Worm (Caenorhabditis elegans): ENCODE results near the gene R09D1.14.

The R09D1.14 gene

ce11 chrII:9487337-9487950 is 28.1 kb upstream of the R09D1.14 start, which contains the start of gene T19H5.4 (continued):
- peak; percentile 73 for TF ChIP-seq egl-44 (GFP tag; IDR thresholded peaks at IDR 0.05)
- no peak for TF ChIP-seq ztf-25 (GFP tag; IDR thresholded peaks at IDR 0.05)
- no peak for TF ChIP-seq madf-8 (GFP tag; conservative IDR thresholded peaks at IDR 0.05)
- TF ChIP-seq dpl-1 (GFP tag; optimal IDR thresholded peaks at IDR 0.05): no peak
- TF ChIP-seq bed-1 (GFP tag; IDR thresholded peaks at IDR 0.05): no peak
- no peak for TF ChIP-seq F10E7.11 (tag; optimal IDR thresholded peaks at IDR 0.05)
- peak; percentile 23 for TF ChIP-seq ceh-27 (GFP tag; optimal IDR thresholded peaks at IDR 0.05)
- TF ChIP-seq hrde-1 (tag; optimal IDR thresholded peaks at IDR 0.05; ENCODE audit: borderline replicate concordance): no peak
- no peak for TF ChIP-seq ceh-100 (GFP tag; IDR thresholded peaks at IDR 0.05)
- no peak for TF ChIP-seq lir-1 (GFP tag; conservative IDR thresholded peaks at IDR 0.05)
- no peak for TF ChIP-seq rec-8 (tag; optimal IDR thresholded peaks at IDR 0.05)
- TF ChIP-seq hlh-26 (GFP tag; conservative IDR thresholded peaks at IDR 0.05): no peak
- TF ChIP-seq madf-3 (GFP tag; IDR thresholded peaks at IDR 0.05): no peak
- peak; percentile 14 for TF ChIP-seq madf-10 (tag; optimal IDR thresholded peaks at IDR 0.05)
- TF ChIP-seq nhr-90 (tag; optimal IDR thresholded peaks at IDR 0.05): no peak
- no peak for TF ChIP-seq hlh-12 (tag; optimal IDR thresholded peaks at IDR 0.05)
- no peak for TF ChIP-seq snpc-1.3 (tag; optimal IDR thresholded peaks at IDR 0.05; ENCODE audit: insufficient read depth)
- no peak for TF ChIP-seq madf-6 (GFP tag; IDR thresholded peaks at IDR 0.05)
- no peak for TF ChIP-seq ekl-4 (GFP tag; IDR thresholded peaks at IDR 0.05)
- TF ChIP-seq nhr-179 (tag; optimal IDR thresholded peaks at IDR 0.05): no peak
- no peak for TF ChIP-seq ztf-3 (GFP tag; optimal IDR thresholded peaks at IDR 0.05)
- TF ChIP-seq ztf-22 (GFP tag; optimal IDR thresholded peaks at IDR 0.05): peak; percentile 59
- peak; percentile 32 for TF ChIP-seq ZK185.1 (tag; optimal IDR thresholded peaks at IDR 0.05; ENCODE audit: poor library complexity, severe bottlenecking)
- no peak for TF ChIP-seq rcor-1 (GFP tag; IDR thresholded peaks at IDR 0.05)
- TF ChIP-seq ztf-6 (GFP tag; IDR thresholded peaks at IDR 0.05): no peak
- TF ChIP-seq ets-4 (GFP tag; optimal IDR thresholded peaks at IDR 0.05): peak; percentile 91
- TF ChIP-seq F22D6.2 (tag; optimal IDR thresholded peaks at IDR 0.05): peak; percentile 20
- no peak for TF ChIP-seq unc-62 (GFP tag; optimal IDR thresholded peaks at IDR 0.05)
- no peak for TF ChIP-seq T07F8.4 (tag; optimal IDR thresholded peaks at IDR 0.05)
- no peak for TF ChIP-seq ccch-3 (GFP tag; optimal IDR thresholded peaks at IDR 0.05)
- TF ChIP-seq ztf-18 (tag; optimal IDR thresholded peaks at IDR 0.05): no peak
- TF ChIP-seq F39B2.1 (GFP tag; IDR thresholded peaks at IDR 0.05): no peak
- no peak for TF ChIP-seq ceh-58 (GFP tag; IDR thresholded peaks at IDR 0.05)
- no peak for TF ChIP-seq hsf-1 (GFP tag; IDR thresholded peaks at IDR 0.05)
- TF ChIP-seq pbrm-1 (GFP tag; IDR thresholded peaks at IDR 0.05): no peak
- no peak for TF ChIP-seq aptf-2 (GFP tag; conservative IDR thresholded peaks at IDR 0.05)
- peak; percentile 52; the same call in 1 of the 2 replicates for TF ChIP-seq lin-26 (GFP tag; IDR thresholded peaks at IDR 0.05)
- TF ChIP-seq ztf-28 (GFP tag; IDR thresholded peaks at IDR 0.05): no peak
- TF ChIP-seq snpc-3.4 (tag; optimal IDR thresholded peaks at IDR 0.05): no peak
- no peak for TF ChIP-seq Y79H2A.3 (GFP tag; conservative IDR thresholded peaks at IDR 0.05)
- TF ChIP-seq attf-5 (GFP tag; optimal IDR thresholded peaks at IDR 0.05): peak; percentile 82
- peak; percentile 34 for TF ChIP-seq tbp1 (GFP tag; optimal IDR thresholded peaks at IDR 0.05)
- no peak for TF ChIP-seq nhr-120 (GFP tag; IDR thresholded peaks at IDR 0.05)
- no peak for TF ChIP-seq C17E4.6 (GFP tag; IDR thresholded peaks at IDR 0.05)
- TF ChIP-seq F57C9.4 (tag; optimal IDR thresholded peaks at IDR 0.05): no peak
- TF ChIP-seq K12H6.12 (tag; optimal IDR thresholded peaks at IDR 0.05): peak; percentile 41

Data from whole organism, young adult.